Worm (Caenorhabditis elegans): ENCODE results near the gene dhs-21.

dhs-21 gene

DNA sequence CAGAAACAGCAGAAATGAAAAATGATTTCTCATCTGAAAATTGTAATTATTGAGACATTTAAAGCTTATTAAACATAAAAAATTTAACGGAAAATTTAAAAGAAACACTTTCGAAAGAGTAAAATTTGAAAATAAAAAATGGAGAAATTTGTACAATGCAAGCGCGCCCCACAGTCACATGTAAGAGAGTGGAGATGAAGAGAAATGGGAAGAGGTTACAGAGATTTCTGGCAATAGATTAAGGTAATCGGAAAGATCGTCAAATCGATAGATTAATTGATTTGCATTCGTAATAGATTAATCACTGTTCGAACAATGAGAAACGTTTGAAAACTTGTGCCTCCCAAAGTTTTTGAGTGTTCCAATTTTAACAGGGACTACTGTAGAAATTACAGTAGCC, 14.0 kb upstream of the dhs-21 start, which contains the start of gene C15C8.4:
Gene C15C8.4, minus strand, starts transcription at position 33 of the 400 bp plus-strand sequence.
- TF ChIP-seq him-1 (tag; optimal IDR thresholded peaks at IDR 0.05) (no peak), W03F9.2 (tag; optimal IDR thresholded peaks at IDR 0.05) (no peak), dao-5 (tag; optimal IDR thresholded peaks at IDR 0.05) (no peak)

DNA sequence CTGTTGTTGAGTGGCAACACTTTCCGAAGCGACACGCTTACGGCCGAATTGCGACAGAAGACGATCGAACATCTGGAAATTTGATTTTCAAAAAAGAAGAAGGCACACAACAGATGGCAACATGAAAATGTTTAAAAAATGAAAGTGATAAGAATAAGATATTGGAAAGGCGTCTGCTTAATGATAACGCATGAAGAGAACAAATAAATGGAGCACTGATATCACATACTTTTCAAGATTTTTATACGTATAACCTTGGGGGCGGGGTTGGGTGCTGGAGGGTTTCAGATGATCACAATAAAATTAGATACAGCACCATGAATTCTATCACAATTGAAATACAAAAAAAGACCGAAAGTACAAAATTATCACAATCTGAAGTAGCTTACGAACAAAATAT, 11.5 kb upstream of the dhs-21 start, which contains the start of gene C15C8.7:
Gene C15C8.7, minus strand, starts transcription at position 72 of the 400 bp plus-strand sequence.
- TF ChIP-seq W03F9.2 (tag; optimal IDR thresholded peaks at IDR 0.05) (no peak), him-1 (tag; optimal IDR thresholded peaks at IDR 0.05) (no peak), dao-5 (tag; optimal IDR thresholded peaks at IDR 0.05) (no peak)

DNA sequence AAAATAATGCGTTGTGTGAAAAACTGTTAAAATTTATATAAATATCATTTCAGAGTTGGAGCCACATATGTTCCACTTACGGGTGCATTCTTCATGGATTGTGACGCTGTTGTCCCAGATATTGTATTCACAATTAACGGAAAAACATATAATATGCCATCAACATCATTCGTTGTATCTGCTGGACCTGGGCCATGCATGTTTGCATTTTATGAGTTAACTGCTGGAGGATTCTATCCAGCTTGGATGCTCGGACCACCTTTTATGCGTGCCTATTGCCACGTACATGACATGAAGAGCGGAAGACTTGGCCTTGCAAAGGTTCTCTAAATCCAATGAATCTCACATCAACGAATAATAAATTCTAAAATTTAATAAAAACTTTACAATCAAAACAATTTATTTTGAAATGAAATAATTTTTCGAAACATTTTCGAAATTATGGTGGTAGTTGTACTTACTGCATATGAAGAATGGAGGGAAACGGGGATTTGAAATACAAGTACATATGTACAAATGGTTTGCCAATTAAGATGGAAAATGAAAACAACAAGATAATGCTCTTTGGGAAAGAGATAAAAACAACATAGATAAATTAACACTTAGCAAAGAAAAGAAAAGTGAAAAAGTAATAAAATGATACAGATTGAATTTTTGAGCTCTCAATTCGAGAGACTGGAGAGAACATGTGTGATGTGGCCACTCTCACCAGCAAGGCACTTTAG, 10.5 kb upstream of the dhs-21 start:
- TF ChIP-seq W03F9.2 (tag; optimal IDR thresholded peaks at IDR 0.05) (no peak), dao-5 (tag; optimal IDR thresholded peaks at IDR 0.05) (no peak), him-1 (tag; optimal IDR thresholded peaks at IDR 0.05) (no peak)

DNA sequence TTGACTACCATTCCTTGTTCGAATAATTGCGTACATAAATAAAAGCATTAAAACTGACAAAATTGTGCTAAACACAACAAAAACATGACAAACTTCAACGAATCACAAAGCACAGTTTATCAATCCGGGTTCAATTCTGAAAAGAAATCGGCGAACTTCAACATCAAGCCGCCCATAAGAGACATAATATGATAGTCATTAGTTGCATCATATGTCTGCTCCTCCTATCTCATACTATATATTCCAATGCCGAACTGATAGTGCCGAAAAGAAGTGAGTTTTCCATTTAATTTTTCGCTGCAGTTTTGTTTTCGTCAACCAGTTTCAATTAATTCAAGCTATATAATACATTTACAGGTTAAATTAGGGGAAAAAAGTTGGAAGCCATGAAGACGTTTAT, 8.2 kb upstream of the dhs-21 start, which contains the start of gene hrg-7:
Gene hrg-7, plus strand, starts transcription at position 358 of the 400 bp plus-strand sequence.
- TF ChIP-seq W03F9.2 (tag; optimal IDR thresholded peaks at IDR 0.05): no peak
- no peak for TF ChIP-seq dao-5 (tag; optimal IDR thresholded peaks at IDR 0.05)
- TF ChIP-seq him-1 (tag; optimal IDR thresholded peaks at IDR 0.05): no peak

DNA sequence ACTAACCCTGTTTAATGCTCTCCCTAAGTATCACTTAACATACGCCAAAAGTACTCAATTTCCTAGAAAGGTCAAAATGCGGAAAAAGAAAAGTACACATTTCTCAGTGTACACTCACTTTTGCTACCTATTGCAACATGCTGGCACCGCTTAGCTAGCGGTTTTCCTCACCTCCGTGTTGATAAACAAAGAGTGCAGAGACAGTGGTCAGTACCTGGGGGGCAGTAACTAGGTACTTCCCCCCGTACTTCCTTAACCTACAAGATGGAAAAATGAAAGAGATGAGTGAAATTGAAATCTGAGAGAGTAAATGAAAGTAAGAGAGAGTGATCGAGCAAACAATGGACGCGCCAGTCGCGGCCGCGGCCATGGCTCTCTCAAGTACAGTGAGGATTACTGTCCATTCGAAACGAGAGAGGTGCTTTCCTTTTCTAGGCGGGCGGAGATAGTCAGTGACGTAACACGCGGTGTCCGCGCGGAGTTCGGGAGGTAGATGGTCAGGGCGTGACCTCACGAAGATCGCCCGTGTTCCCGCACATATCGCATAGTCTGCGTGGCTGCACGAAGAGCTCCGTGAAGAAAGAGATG, 2.8 kb upstream of the dhs-21 start, which contains the start of gene cky-1:
Gene cky-1, plus strand, starts transcription at position 538 of the 588 bp plus-strand sequence.
- TF ChIP-seq him-1 (tag; optimal IDR thresholded peaks at IDR 0.05) (no peak), dao-5 (tag; optimal IDR thresholded peaks at IDR 0.05) (no peak), W03F9.2 (tag; optimal IDR thresholded peaks at IDR 0.05) (no peak)

DNA sequence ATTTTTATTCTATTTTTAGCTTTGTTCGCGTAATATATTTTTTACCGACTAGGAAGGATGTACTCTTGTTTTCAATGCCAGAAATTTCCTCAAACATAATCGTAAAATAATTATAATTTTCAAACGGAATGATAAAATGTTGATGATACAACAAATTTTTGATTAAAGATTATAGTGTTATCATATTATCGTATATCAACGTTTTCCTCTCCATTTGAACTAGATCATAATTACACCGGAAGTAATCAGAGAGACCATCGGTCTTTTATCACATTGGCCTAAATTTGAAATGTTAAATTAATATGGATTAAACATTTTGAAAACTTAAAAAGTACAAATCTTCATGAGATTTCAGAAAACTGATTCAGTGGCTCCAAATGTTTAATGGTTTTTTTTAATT, 711 bp downstream of the dhs-21 start:
- no peak for TF ChIP-seq W03F9.2 (tag; optimal IDR thresholded peaks at IDR 0.05)
- no peak for TF ChIP-seq dao-5 (tag; optimal IDR thresholded peaks at IDR 0.05)
- no peak for TF ChIP-seq him-1 (tag; optimal IDR thresholded peaks at IDR 0.05)

DNA sequence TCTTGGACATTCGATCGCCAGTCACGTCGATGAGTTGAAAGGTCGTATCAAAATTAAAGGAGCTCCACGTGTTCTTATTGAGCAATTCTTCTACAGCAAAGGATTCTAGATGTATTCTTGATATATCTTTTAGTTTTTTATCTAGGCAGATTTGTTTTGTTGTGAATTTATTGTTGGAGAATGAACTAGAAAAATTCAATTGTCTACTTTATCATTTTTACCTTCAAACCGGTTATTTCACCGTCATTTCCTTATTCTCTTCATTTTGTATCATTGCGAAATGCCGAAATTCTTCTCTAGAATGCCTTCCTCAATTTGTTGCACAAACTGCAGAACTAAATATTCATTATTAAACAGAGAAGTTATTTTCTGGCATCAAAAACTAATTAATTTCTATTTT, 4.2 kb downstream of the dhs-21 start, which contains the start of gene R11D1.10:
Gene R11D1.10, plus strand, starts transcription at position 301 of the 400 bp plus-strand sequence.
- no peak for TF ChIP-seq dao-5 (tag; optimal IDR thresholded peaks at IDR 0.05)
- TF ChIP-seq him-1 (tag; optimal IDR thresholded peaks at IDR 0.05): no peak
- TF ChIP-seq W03F9.2 (tag; optimal IDR thresholded peaks at IDR 0.05): no peak

DNA sequence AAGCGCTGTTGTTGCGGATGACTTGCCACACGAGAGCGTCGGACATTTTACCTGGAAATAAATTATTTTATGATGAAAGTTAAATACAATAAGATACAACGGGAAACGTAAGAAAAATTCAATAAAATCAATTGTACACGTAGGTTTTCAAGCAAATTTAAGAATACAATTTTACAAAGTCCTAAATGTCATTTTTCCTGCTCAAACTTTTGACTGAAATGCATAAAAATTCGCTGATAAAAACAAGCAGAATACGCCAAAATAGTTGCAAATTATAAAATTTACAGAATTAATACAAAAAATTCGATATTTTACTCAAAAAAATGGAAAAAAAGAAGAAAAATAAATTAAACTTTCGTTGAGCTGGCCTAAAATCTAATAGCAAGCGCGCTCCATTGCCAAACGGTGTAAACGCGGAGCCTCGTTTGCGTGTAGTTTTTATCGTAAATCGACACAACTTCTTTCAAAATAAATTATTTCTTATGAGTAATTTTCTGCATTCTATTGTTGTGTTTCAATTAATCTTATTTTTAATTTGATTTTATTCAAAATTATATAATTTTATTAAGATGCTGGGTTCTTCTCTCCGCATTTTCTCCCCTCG, 5.3 kb downstream of the dhs-21 start, which contains the start of the genes rpl-28 and mrpl-49:
Gene rpl-28, minus strand, starts transcription at position 51 of the 604 bp plus-strand sequence.
Gene mrpl-49, plus strand, starts transcription at position 570 of the 604 bp plus-strand sequence.
- TF ChIP-seq dao-5 (tag; optimal IDR thresholded peaks at IDR 0.05) (no peak), W03F9.2 (tag; optimal IDR thresholded peaks at IDR 0.05) (peak; percentile 93), him-1 (tag; optimal IDR thresholded peaks at IDR 0.05) (peak; percentile 15)

DNA sequence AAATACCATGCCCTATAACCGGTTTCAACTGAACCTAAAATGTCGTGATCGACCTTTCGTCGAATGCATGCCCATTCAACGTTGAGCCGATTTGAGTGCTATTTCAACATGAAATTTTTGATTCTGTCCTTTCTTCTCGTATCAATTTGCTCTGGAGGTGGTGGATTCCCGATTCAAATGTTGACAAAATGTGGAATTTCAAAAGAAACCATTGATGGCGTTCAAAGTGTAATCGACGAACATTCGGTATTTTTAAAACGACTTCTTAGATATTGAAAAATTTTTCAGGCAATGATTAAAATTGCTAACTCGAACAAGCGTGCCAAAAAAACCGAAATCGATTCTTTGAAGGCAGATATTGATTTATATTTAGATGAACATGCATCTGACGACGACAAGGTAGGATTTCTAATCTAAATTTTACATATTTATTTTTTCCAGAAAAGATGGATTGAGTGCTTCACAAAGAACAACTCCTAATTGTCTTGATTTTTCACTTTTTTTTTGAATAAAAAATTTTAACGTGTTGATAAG, 6.3 kb downstream of the dhs-21 start, which contains the start of gene R11D1.13:
Gene R11D1.13, plus strand, starts transcription at position 51 of the 534 bp plus-strand sequence.
- TF ChIP-seq him-1 (tag; optimal IDR thresholded peaks at IDR 0.05) (no peak), dao-5 (tag; optimal IDR thresholded peaks at IDR 0.05) (no peak), W03F9.2 (tag; optimal IDR thresholded peaks at IDR 0.05) (no peak)

DNA sequence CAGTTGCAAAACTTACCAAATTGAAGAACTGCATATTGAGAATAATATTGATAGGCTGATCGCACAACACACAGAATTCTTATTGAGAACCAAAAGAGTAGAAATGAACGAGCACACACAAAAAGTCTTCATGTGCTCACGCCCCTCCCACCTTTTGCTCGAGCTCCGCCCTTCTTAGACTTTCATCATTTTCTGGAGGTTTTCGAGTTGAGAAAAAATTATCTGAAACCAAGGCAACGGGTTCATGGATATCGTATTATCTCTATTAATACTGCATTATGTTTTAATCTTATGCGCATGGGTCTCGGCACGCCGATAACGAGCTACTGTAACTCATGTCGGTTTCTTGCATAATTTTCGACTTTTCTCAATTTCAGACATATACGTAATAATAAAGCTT, 7.6 kb downstream of the dhs-21 start, which contains the start of gene R11D1.12:
Gene R11D1.12, minus strand, starts transcription at position 101 of the 400 bp plus-strand sequence.
- TF ChIP-seq W03F9.2 (tag; optimal IDR thresholded peaks at IDR 0.05) (no peak), dao-5 (tag; optimal IDR thresholded peaks at IDR 0.05) (no peak), him-1 (tag; optimal IDR thresholded peaks at IDR 0.05) (no peak)

DNA sequence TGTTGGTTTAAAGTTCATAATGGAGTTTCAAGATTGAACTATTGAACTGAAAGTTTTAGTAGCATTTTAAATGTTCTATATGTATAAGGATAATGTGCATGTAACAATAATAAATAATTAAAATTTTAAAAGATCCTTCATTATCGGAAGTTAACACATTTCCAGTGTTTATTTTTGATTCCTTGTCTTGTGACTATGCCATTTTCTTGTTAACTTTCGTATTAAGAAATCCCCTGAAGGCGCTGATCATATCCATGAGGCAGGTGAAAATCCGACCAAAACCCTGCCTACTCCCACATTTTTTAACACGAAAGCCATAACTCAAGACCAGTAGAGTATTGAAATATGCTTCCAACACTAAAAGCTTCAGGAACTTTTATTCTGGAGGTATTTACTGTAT, 13.7 kb downstream of the dhs-21 start, which contains the start of gene R11D1.7:
Gene R11D1.7, plus strand, starts transcription at position 301 of the 400 bp plus-strand sequence.
- TF ChIP-seq dao-5 (tag; optimal IDR thresholded peaks at IDR 0.05): no peak
- TF ChIP-seq W03F9.2 (tag; optimal IDR thresholded peaks at IDR 0.05): no peak
- no peak for TF ChIP-seq him-1 (tag; optimal IDR thresholded peaks at IDR 0.05)

DNA sequence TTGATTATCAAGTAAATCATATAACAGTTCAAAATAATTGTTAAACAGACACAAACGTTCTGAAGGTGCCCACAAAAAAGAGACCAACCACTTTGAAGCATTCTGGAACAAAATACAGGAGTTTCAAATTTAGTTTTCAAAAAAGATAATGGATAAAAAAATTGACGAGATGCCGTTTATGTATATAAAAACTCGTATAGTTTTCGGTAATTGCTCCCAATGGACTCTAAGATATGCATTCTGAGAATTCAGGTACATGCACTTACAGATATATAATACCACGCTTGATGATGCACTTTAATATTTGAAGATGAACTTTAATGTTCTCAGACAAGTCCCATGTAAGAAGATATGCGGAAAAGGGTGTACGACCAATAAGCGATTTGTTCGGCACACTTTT, 14.8 kb downstream of the dhs-21 start, which contains the start of gene str-181:
Gene str-181, minus strand, starts transcription at position 101 of the 400 bp plus-strand sequence.
- no peak for TF ChIP-seq him-1 (tag; optimal IDR thresholded peaks at IDR 0.05)
- TF ChIP-seq dao-5 (tag; optimal IDR thresholded peaks at IDR 0.05): no peak
- no peak for TF ChIP-seq W03F9.2 (tag; optimal IDR thresholded peaks at IDR 0.05)

DNA sequence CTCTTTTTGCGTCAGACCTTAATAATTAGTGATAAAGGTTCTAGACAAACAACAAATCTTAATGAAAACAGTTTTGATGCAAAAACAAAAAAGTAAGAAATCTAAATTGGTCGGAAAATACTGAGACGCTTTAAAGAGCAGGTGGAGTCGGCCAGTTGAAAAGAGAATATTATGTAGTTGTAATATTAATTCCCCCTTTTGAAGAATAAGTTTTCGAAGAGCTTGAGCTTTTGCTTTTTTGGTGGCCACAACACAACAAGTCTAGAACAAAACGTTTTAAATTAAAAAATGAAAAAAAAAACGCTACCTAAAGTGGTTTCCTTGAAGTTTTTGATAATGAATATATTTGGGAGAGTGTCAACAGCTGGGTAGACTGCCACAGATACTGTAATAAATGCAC, 17.0 kb downstream of the dhs-21 start, which contains the start of gene str-178:
Gene str-178, minus strand, starts transcription at position 101 of the 400 bp plus-strand sequence.
- no peak for TF ChIP-seq W03F9.2 (tag; optimal IDR thresholded peaks at IDR 0.05)
- TF ChIP-seq dao-5 (tag; optimal IDR thresholded peaks at IDR 0.05): no peak
- TF ChIP-seq him-1 (tag; optimal IDR thresholded peaks at IDR 0.05): no peak

Measured in whole organism, L4/young adult.